Fruit fly (Drosophila melanogaster): ENCODE results near the gene CG33178.
A peak's percentile ranks its signal among the peaks of the same experiment; 100 is the strongest.

Gene CG33178

dm6 chrX:15080780-15081402 lies 1.7 kb upstream of the CG33178 start, which contains the start of gene CG33177 (continued):
- TF ChIP-seq run (tag; optimal IDR thresholded peaks at IDR 0.05) (peak; percentile 23), Xbp1 (GFP tag; optimal IDR thresholded peaks at IDR 0.05) (peak; percentile 28), Atf3 (GFP tag; optimal IDR thresholded peaks at IDR 0.05) (no peak), CG7745 (tag; optimal IDR thresholded peaks at IDR 0.05) (peak; percentile 11), sd (tag; optimal IDR thresholded peaks at IDR 0.05) (peak; percentile 74), CG32532 (GFP tag; IDR thresholded peaks at IDR 0.05) (peak; percentile 21; the same call in 1 of the 2 replicates), Fer3 (tag; optimal IDR thresholded peaks at IDR 0.05) (peak; percentile 20), Pdp1 (GFP tag; optimal IDR thresholded peaks at IDR 0.05) (peak; percentile 10 to 84), psq (GFP tag; optimal IDR thresholded peaks at IDR 0.05) (no peak), CG2712 (tag; optimal IDR thresholded peaks at IDR 0.05) (peak; percentile 42), Ets97D (GFP tag; optimal IDR thresholded peaks at IDR 0.05) (peak; percentile 18), CG7987 (GFP tag; optimal IDR thresholded peaks at IDR 0.05) (peak; percentile 97), CG18619 (GFP tag; optimal IDR thresholded peaks at IDR 0.05) (peak; percentile 16), Rx (GFP tag; IDR thresholded peaks at IDR 0.05) (no peak), HmgZ (tag; optimal IDR thresholded peaks at IDR 0.05) (peak; percentile 28), sug (tag; optimal IDR thresholded peaks at IDR 0.05) (peak; percentile 74), sens (GFP tag) (peak; percentile 79), B-H2 (GFP tag; optimal IDR thresholded peaks at IDR 0.05) (peak; percentile 39), CG6175 (GFP tag; IDR thresholded peaks at IDR 0.05) (no peak), pho (GFP tag; optimal IDR thresholded peaks at IDR 0.05) (peak; percentile 12), ham (GFP tag; IDR thresholded peaks at IDR 0.05) (no peak), CG11456 (GFP tag; IDR thresholded peaks at IDR 0.05) (peak; percentile 60; the same call in 1 of the 3 replicates), mirr (GFP tag; optimal IDR thresholded peaks at IDR 0.05) (peak; percentile 55), Eip74EF (GFP tag; optimal IDR thresholded peaks at IDR 0.05) (peak in 1 of 2 experiments; percentile 34), NC2α (GFP tag; optimal IDR thresholded peaks at IDR 0.05) (no peak), CG15269 (tag; optimal IDR thresholded peaks at IDR 0.05) (peak; percentile 16), slbo (GFP tag; IDR thresholded peaks at IDR 0.05) (peak; percentile 37; the same call in 1 of the 2 replicates), gro (GFP tag; optimal IDR thresholded peaks at IDR 0.05) (peak; percentile 10), E2f2 (GFP tag; IDR thresholded peaks at IDR 0.05) (0 out of 2 replicates have a peak, but pooled peaks have one; percentile 9), exex (tag; optimal IDR thresholded peaks at IDR 0.05) (peak; percentile 91), CG34376 (GFP tag; optimal IDR thresholded peaks at IDR 0.05) (peak; percentile 71), az2 (GFP tag; optimal IDR thresholded peaks at IDR 0.05) (peak; percentile 9), pita (GFP tag; optimal IDR thresholded peaks at IDR 0.05) (peak; percentile 3), CG17912 (GFP tag; optimal IDR thresholded peaks at IDR 0.05) (peak; percentile 56), CG17359 (tag; optimal IDR thresholded peaks at IDR 0.05) (peak; percentile 37), CG2199 (GFP tag; IDR thresholded peaks at IDR 0.05) (peak; percentile 83; the same call in 2 of the 3 replicates), YL-1 (GFP tag; optimal IDR thresholded peaks at IDR 0.05) (no peak), CG14710 (tag; optimal IDR thresholded peaks at IDR 0.05) (peak; percentile 10), Sry-δ (GFP tag; optimal IDR thresholded peaks at IDR 0.05) (peak; percentile 24), sima (GFP tag; optimal IDR thresholded peaks at IDR 0.05) (no peak), Med (GFP tag) (peak; percentile 77), CG7372 (GFP tag; IDR thresholded peaks at IDR 0.05) (peak; percentile 10; the same call in 1 of the 2 replicates), CG8290 (GFP tag; optimal IDR thresholded peaks at IDR 0.05) (peak; percentile 43), CG8290 (tag; optimal IDR thresholded peaks at IDR 0.05) (peak in 1 of 2 experiments; percentile 8), CG31365 (tag; optimal IDR thresholded peaks at IDR 0.05) (no peak), CG6791 (GFP tag; IDR thresholded peaks at IDR 0.05; ENCODE audit: partially characterized antibody) (no peak), CG2120 (GFP tag; optimal IDR thresholded peaks at IDR 0.05) (peak; percentile 27), chif (GFP tag; optimal IDR thresholded peaks at IDR 0.05) (peak in 1 of 2 experiments; percentile 35), CTCF (GFP tag; optimal IDR thresholded peaks at IDR 0.05) (peak; percentile 98)

Measured in whole organism, embryonic.